Fruit fly (Drosophila melanogaster): ENCODE data around the gene CG17380.

CG17380 gene

DNA sequence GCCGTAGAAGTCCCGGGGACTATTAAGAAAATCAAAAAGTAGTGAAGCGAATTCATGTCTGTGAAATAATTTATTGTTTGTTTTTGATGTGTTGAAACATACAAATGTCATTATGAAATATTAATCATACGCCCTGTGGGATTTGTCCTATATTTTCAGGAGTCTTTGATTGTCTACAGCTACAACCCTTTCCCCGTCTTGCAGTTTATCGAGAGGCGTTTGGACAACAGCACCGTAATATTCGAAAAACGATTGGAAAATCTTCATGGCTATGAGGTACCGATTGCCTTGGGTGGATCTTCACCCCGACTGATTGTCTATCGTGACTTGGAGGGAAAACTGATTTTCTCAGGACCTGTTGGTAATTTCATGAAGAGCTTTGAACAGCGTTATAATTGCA, at the start of gene CG17380:
Gene CG17380, minus strand, starts transcription at position 101 of the 400 bp plus-strand sequence.
- TF ChIP-seq CG17806 (tag; optimal IDR thresholded peaks at IDR 0.05) (no peak), CG9948 (tag; optimal IDR thresholded peaks at IDR 0.05) (no peak), CG10348 (GFP tag; IDR thresholded peaks at IDR 0.05) (no peak), Snoo (tag; optimal IDR thresholded peaks at IDR 0.05) (no peak), CG15710 (tag; optimal IDR thresholded peaks at IDR 0.05) (no peak), CG13204 (GFP tag; optimal IDR thresholded peaks at IDR 0.05) (no peak), CG8301 (tag; optimal IDR thresholded peaks at IDR 0.05) (no peak), gl (tag; optimal IDR thresholded peaks at IDR 0.05) (no peak)

DNA sequence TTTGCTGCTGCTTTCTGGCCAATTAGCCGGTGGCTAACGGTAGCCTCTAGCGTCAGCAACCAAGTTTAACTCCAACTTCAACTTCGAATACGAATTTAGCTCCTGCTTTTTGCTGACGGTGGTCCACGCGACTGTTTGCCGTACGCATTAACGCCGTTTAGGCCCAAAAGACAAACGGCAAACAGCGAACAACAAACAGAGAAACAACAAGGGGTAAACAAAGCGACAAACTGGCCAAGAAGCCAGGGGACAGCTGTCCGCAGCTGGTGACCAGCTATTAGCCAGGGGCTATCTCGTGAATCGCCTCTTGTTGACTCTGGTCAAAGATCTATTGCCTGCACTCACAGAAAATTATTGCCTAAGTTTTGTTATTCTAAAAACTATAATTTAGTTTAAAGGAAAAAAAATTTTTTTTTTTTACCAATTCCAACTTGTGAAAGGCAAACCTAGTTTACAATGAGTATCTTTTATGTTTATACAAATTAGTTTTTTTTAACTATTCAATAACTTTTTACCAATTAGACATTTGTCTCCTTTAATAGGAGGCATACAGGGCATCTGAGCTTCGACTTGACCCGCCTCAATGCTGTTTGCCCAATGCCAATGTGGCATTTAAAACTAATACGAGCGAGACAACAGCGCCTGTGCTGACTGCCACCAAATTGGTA, 41.9 kb upstream of the CG17380 start:
- TF ChIP-seq CG14655 (GFP tag; optimal IDR thresholded peaks at IDR 0.05) (peak; percentile 43), CG12605 (GFP tag; IDR thresholded peaks at IDR 0.05) (no peak)

DNA sequence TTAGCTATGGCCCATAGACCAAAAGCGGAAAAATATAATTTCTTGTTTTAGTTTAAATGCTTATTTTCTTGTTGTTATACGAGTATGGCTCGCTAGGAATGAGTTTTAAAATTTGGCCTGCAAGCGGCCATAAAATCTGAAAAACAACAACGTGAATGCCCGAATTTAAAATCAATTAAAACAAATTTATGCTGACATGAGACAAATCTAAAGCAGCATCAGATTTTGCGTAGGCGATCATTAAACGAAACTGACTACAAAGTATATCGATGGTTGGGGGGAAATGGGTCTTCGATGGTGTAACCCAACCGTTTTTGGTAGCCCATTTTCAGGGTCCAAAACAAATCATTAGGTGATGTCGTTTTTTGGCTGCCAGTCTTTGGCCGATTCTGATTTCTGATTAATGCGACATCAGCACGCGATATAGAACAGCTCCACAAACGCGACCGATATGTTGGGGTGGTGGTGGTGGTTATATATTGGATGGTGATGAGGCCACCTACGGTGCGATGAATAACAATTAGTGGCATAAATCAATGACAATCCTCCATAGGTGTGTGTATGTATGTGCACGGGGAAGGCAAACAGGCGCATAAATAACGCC, 34.8 kb upstream of the CG17380 start:
- TF ChIP-seq D1 (tag; optimal IDR thresholded peaks at IDR 0.05) (no peak), Pif1A (GFP tag; optimal IDR thresholded peaks at IDR 0.05) (no peak), CG17806 (tag; optimal IDR thresholded peaks at IDR 0.05) (no peak), rn (GFP tag; IDR thresholded peaks at IDR 0.05) (no peak), CG32121 (GFP tag; IDR thresholded peaks at IDR 0.05) (no peak), CG9948 (tag; optimal IDR thresholded peaks at IDR 0.05) (no peak), Pif1B (GFP tag; optimal IDR thresholded peaks at IDR 0.05) (no peak), CG34367 (tag; optimal IDR thresholded peaks at IDR 0.05) (no peak), Snoo (tag; optimal IDR thresholded peaks at IDR 0.05) (no peak)

DNA sequence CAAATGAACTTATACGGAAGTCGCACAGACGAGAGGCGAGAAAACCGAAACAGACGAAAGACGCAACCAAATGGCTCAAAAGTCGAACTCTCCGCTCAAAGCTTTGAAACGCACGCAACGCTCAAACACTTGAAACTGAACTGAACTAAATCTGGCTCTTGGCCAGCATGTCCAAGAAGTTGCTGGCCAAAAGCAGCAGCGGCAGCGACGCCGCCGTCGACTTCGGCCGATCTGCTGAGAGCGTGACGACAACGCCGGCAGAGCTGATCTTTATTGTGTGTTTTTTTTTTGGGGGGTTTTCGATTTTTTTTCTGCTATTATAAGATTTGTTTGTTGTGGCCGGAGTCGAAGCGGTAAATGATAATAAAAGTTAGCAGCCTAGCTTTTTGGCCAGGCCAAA, 27.8 kb upstream of the CG17380 start:
- TF ChIP-seq rn (GFP tag; IDR thresholded peaks at IDR 0.05), result no peak
- TF ChIP-seq fd96Ca (GFP tag; IDR thresholded peaks at IDR 0.05), result no peak
- no peak for TF ChIP-seq Pif1B (GFP tag; optimal IDR thresholded peaks at IDR 0.05)
- no peak for TF ChIP-seq CG9948 (tag; optimal IDR thresholded peaks at IDR 0.05)
- no peak for TF ChIP-seq CG34367 (tag; optimal IDR thresholded peaks at IDR 0.05)
- no peak for TF ChIP-seq D1 (tag; optimal IDR thresholded peaks at IDR 0.05)
- TF ChIP-seq CG15710 (tag; optimal IDR thresholded peaks at IDR 0.05), result no peak
- TF ChIP-seq CG32121 (GFP tag; IDR thresholded peaks at IDR 0.05), result no peak
- no peak for TF ChIP-seq CG17806 (tag; optimal IDR thresholded peaks at IDR 0.05)
- TF ChIP-seq Ets98B (GFP tag; IDR thresholded peaks at IDR 0.05), result no peak
- no peak for TF ChIP-seq Snoo (tag; optimal IDR thresholded peaks at IDR 0.05)

DNA sequence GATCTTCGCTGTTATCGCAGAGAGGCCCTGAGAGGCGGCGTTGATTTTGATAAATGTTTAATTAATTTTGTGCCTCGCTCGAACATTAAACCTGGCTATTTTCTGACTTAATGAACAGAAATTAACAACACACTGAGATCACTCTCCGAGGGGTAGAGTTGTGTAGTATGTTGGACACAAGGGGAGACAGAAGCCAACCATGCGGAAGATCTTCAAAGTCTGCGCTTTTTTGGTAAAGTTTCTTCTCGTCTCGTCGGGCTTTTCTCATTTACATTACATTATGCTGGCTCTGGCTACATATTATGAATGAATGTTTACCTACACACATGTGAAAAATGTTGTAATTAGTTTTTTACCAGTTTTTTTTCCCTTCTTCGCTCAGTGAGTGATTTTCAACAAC, 22.4 kb upstream of the CG17380 start, which contains the start of gene CG43694:
Gene CG43694, minus strand, starts transcription at position 101 of the 400 bp plus-strand sequence.
- TF ChIP-seq Pif1B (GFP tag; optimal IDR thresholded peaks at IDR 0.05), result no peak
- TF ChIP-seq CG17806 (tag; optimal IDR thresholded peaks at IDR 0.05), result no peak
- TF ChIP-seq D1 (tag; optimal IDR thresholded peaks at IDR 0.05), result no peak
- TF ChIP-seq CG13204 (GFP tag; optimal IDR thresholded peaks at IDR 0.05), result no peak
- TF ChIP-seq CG4496 (GFP tag; IDR thresholded peaks at IDR 0.05), result no peak
- TF ChIP-seq Snoo (tag; optimal IDR thresholded peaks at IDR 0.05), result no peak
- TF ChIP-seq CG12605 (GFP tag; IDR thresholded peaks at IDR 0.05), result no peak
- no peak for TF ChIP-seq CG34367 (tag; optimal IDR thresholded peaks at IDR 0.05)
- no peak for TF ChIP-seq CG14655 (GFP tag; optimal IDR thresholded peaks at IDR 0.05)
- TF ChIP-seq Pif1A (GFP tag; optimal IDR thresholded peaks at IDR 0.05), result no peak
- no peak for TF ChIP-seq CG10348 (GFP tag; IDR thresholded peaks at IDR 0.05)
- no peak for TF ChIP-seq rn (GFP tag; IDR thresholded peaks at IDR 0.05)
- no peak for TF ChIP-seq CG8301 (tag; optimal IDR thresholded peaks at IDR 0.05)
- no peak for TF ChIP-seq fd96Ca (GFP tag; IDR thresholded peaks at IDR 0.05)
- no peak for TF ChIP-seq CG8159 (tag; optimal IDR thresholded peaks at IDR 0.05)
- no peak for TF ChIP-seq CG15710 (tag; optimal IDR thresholded peaks at IDR 0.05)

DNA sequence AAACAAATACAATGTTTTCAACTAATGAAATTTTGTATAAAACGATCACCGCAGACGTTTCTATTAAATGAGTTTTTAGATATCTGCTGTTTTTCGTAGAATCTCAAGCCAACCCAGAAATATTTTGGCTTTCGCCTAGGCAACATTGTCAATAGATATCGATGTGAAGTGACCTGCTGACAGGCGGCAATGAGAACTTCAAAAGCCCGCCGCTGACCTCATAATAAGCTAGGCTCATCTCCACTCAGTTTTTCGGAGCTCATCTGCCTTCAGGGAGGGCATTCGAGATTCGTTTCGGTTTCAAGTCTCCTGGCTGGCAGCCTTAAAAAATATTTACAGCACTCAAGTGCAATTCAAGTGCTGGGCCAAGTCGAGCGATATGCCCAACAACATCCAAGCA, 21.6 kb upstream of the CG17380 start:
- TF ChIP-seq Snoo (tag; optimal IDR thresholded peaks at IDR 0.05), result peak; percentile 9
- no peak for TF ChIP-seq rn (GFP tag; IDR thresholded peaks at IDR 0.05)

DNA sequence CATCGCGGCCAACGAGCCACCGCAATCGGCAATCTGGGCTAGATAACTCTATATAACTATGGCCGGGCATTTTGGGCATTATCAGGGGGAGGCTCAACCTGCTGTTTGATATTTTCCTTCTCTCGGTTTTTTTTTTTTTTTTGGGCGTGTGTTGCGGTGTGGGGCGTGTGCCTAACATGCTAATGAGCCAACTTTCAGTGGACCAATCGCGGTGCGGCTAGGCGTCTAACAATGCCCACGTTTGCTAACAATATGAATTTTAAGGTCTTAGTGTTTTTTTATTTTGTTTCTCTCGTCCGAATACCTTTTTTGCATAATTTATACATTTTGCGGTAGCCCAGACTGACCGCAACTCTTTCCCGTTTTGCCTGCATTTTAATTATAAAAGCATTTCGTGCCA, 18.4 kb upstream of the CG17380 start:
- TF ChIP-seq CG10348 (GFP tag; IDR thresholded peaks at IDR 0.05) (no peak), CG9948 (tag; optimal IDR thresholded peaks at IDR 0.05) (no peak), gl (tag; optimal IDR thresholded peaks at IDR 0.05) (no peak), Snoo (tag; optimal IDR thresholded peaks at IDR 0.05) (no peak), CG8159 (tag; optimal IDR thresholded peaks at IDR 0.05) (no peak), CG32121 (GFP tag; IDR thresholded peaks at IDR 0.05) (no peak), Pif1A (GFP tag; optimal IDR thresholded peaks at IDR 0.05) (no peak), EcR (GFP tag; optimal IDR thresholded peaks at IDR 0.05) (no peak), CG17806 (tag; optimal IDR thresholded peaks at IDR 0.05) (no peak), D1 (tag; optimal IDR thresholded peaks at IDR 0.05) (no peak), rn (GFP tag; IDR thresholded peaks at IDR 0.05) (no peak), fd96Ca (GFP tag; IDR thresholded peaks at IDR 0.05) (no peak), CG34367 (tag; optimal IDR thresholded peaks at IDR 0.05) (no peak), Pif1B (GFP tag; optimal IDR thresholded peaks at IDR 0.05) (no peak), CG13204 (GFP tag; optimal IDR thresholded peaks at IDR 0.05) (no peak), CG15710 (tag; optimal IDR thresholded peaks at IDR 0.05) (no peak), Ets98B (GFP tag; IDR thresholded peaks at IDR 0.05) (no peak), CG4496 (GFP tag; IDR thresholded peaks at IDR 0.05) (no peak), CG12605 (GFP tag; IDR thresholded peaks at IDR 0.05) (no peak)

Measured in whole organism, pupa.